Worm (Caenorhabditis elegans): ENCODE data around the gene meg-4.

- TF ChIP-seq pag-3 (tag; optimal IDR thresholded peaks at IDR 0.05; ENCODE audit: borderline replicate concordance, insufficient read depth) (no peak), irx-1 (tag; optimal IDR thresholded peaks at IDR 0.05) (no peak), pqm-1 (tag; optimal IDR thresholded peaks at IDR 0.05) (no peak), zag-1 (tag; optimal IDR thresholded peaks at IDR 0.05) (no peak)
Observed at ce11 chrX:1703840-1704239, 21.1 kb downstream of the meg-4 start, which contains the start of gene C36C9.5.

Measured in whole organism, L1 larva.